Worm (Caenorhabditis elegans): Measurements from ENCODE around the gene T10D4.1.
"Not testable (repeated sequence)": the region's sequence is repeated elsewhere in the genome, so short reads cannot be mapped to it uniquely, and the experiment has no call there.

T10D4.1 gene

DNA sequence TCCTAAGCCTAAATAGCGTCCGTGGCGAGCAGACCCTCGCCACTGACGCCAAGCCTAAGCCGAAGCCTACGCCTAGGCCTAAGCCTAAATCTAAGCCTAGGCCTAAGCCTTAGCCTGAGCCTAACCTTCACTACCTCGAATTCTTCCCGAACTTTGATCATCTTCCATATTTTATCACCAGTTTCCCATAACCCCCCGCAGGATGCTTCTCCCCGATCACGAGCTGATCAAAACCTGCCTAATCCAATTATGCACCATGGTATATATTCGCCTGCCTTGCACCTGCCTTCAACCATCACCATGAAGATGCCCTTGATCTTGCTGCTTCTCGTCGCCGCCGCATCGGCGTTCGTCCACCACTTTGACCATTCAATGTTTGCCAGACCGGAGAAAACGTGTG, 23.2 kb upstream of the T10D4.1 start, which contains the start of gene ins-31:
ins-31 (plus strand) TSS at position 301 of the 400 bp plus-strand sequence.
- TF ChIP-seq egl-43 (GFP tag; IDR thresholded peaks at IDR 0.05); pha-4 (GFP tag; IDR thresholded peaks at IDR 0.05); pha-4 (tag; optimal IDR thresholded peaks at IDR 0.05); spr-3 (GFP tag; optimal IDR thresholded peaks at IDR 0.05): not testable (repeated sequence)

DNA sequence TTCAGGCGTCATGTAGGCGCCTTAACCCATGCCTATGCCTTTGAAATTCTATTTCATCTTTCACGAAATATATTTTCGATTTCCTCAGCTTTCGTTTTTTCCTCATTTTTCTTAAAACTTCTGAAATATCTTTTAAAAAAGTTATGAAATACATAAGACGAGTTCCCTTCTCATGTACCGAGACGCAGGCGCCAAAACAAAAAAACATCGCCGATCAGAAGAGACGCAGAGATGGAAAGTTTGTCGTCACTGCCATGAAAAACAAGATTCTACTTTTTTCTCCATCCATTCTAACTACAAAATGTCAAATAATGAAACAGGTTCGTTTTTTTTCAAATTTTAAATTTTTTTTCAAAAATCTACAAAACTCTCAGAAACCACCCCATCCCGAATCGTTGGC, 20.9 kb upstream of the T10D4.1 start, which contains the start of gene chil-24:
chil-24 (plus strand) TSS at position 156 of the 400 bp plus-strand sequence.
- TF ChIP-seq daf-16 (GFP tag; optimal IDR thresholded peaks at IDR 0.05), result no peak
- peak; percentile 68 for TF ChIP-seq daf-16 (tag; optimal IDR thresholded peaks at IDR 0.05)
- no peak for TF ChIP-seq dpl-1 (GFP tag; optimal IDR thresholded peaks at IDR 0.05)
- TF ChIP-seq mes-2 (tag; optimal IDR thresholded peaks at IDR 0.05; ENCODE audit: poor library complexity, severe bottlenecking), result peak; percentile 24
- no peak for TF ChIP-seq daf-19 (GFP tag; conservative IDR thresholded peaks at IDR 0.05)
- TF ChIP-seq nhr-111 (GFP tag; optimal IDR thresholded peaks at IDR 0.05), result no peak
- TF ChIP-seq ama-1 (optimal IDR thresholded peaks at IDR 0.05), result no peak
- no peak for TF ChIP-seq unc-39 (tag; optimal IDR thresholded peaks at IDR 0.05)
- peak; percentile 61 for TF ChIP-seq nhr-28 (tag; optimal IDR thresholded peaks at IDR 0.05)
- no peak for TF ChIP-seq hif-1 (tag; optimal IDR thresholded peaks at IDR 0.05)
- peak; percentile 24 for TF ChIP-seq hlh-11 (tag; optimal IDR thresholded peaks at IDR 0.05)
- no peak for TF ChIP-seq F44E2.7 (GFP tag; IDR thresholded peaks at IDR 0.05)
- TF ChIP-seq duxl-1 (tag; optimal IDR thresholded peaks at IDR 0.05; ENCODE audit: poor library complexity), result peak; percentile 73
- no peak for TF ChIP-seq dmd-6 (GFP tag; IDR thresholded peaks at IDR 0.05)
- no peak for TF ChIP-seq lim-7 (GFP tag; IDR thresholded peaks at IDR 0.05)

ce11 chrII:3135293-3135692, 14.6 kb upstream of the T10D4.1 start:
- no peak for TF ChIP-seq aha-1 (tag)
- TF ChIP-seq madf-9 (GFP tag; conservative IDR thresholded peaks at IDR 0.05), result no peak
- no peak for TF ChIP-seq Y5F2A.4 (GFP tag; optimal IDR thresholded peaks at IDR 0.05)
- no peak for TF ChIP-seq spr-1 (tag; optimal IDR thresholded peaks at IDR 0.05)
- no peak for TF ChIP-seq zip-11 (GFP tag; IDR thresholded peaks at IDR 0.05)
- no peak for TF ChIP-seq nhr-6 (tag; optimal IDR thresholded peaks at IDR 0.05)
- TF ChIP-seq lin-15B (tag; optimal IDR thresholded peaks at IDR 0.05), result no peak

DNA sequence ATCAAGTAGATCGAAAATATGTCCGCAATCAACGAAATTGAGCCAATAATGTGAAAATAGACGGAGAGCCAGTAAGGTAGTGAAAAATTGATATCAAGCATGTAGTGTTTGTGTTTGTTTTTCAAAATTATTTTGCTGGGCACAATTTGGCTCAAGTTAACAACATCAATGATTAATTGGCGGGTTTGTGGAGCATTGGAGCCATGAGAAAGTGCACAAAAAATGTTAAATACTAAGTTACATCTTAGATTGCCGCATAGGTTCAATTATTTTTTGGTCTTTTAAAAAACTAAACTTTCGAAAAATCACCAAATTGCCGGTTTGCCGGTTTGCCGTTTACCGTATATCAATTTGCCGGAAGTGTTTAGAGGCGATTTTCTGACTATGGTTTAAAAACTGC, 12.1 kb upstream of the T10D4.1 start, which contains the start of gene sri-54:
sri-54 (minus strand) TSS at position 101 of the 400 bp plus-strand sequence.
- TF ChIP-seq mxl-2 (GFP tag; conservative IDR thresholded peaks at IDR 0.05), result no peak
- no peak for TF ChIP-seq F49E8.2 (tag; optimal IDR thresholded peaks at IDR 0.05; ENCODE audit: borderline replicate concordance)
- no peak for TF ChIP-seq skn-1 (tag; optimal IDR thresholded peaks at IDR 0.05)
- TF ChIP-seq sdz-12 (GFP tag; optimal IDR thresholded peaks at IDR 0.05), result no peak
- no peak for TF ChIP-seq nhr-77 (tag; optimal IDR thresholded peaks at IDR 0.05)
- TF ChIP-seq pqm-1 (tag; optimal IDR thresholded peaks at IDR 0.05), result no peak
- TF ChIP-seq T20F7.1 (GFP tag; optimal IDR thresholded peaks at IDR 0.05), result no peak
- TF ChIP-seq egl-27 (tag; optimal IDR thresholded peaks at IDR 0.05), result no peak
- TF ChIP-seq nhr-237 (tag; optimal IDR thresholded peaks at IDR 0.05), result no peak
- TF ChIP-seq F26F4.8 (GFP tag; conservative IDR thresholded peaks at IDR 0.05), result no peak
- TF ChIP-seq unc-62 (GFP tag; optimal IDR thresholded peaks at IDR 0.05 in 1 of 2), result no peak
- no peak for TF ChIP-seq unc-62 (tag; optimal IDR thresholded peaks at IDR 0.05)
- no peak for TF ChIP-seq saeg-2 (GFP tag; IDR thresholded peaks at IDR 0.05)
- no peak for TF ChIP-seq ctbp-1 (GFP tag; IDR thresholded peaks at IDR 0.05)
- no peak for TF ChIP-seq tra-1 (GFP tag; IDR thresholded peaks at IDR 0.05)
- TF ChIP-seq lin-38 (GFP tag; IDR thresholded peaks at IDR 0.05), result no peak
- TF ChIP-seq lin-29 (GFP tag; IDR thresholded peaks at IDR 0.05), result no peak
- TF ChIP-seq rbr-2 (tag; optimal IDR thresholded peaks at IDR 0.05), result no peak
